Fruit fly (Drosophila melanogaster) whole organism, adult: ENCODE results near the gene Prosbeta2R2.

Experiments
- CG12768 ChIP-seq: fragments of 200-800 bp; sonication (Bioruptor generic); optimal IDR thresholded peaks from 2 replicates; lab custom pipeline; 2017; ENCODE audit warnings: missing biosample characterization, missing genetic modification characterization, mild to moderate bottlenecking, moderate library complexity, missing genetic modification reagents
- CG14711 ChIP-seq: fragments of 200-800 bp; sonication (Bioruptor generic); optimal IDR thresholded peaks from 2 replicates; lab custom pipeline; 2018; ENCODE audit warnings: missing biosample characterization, mild to moderate bottlenecking, missing genetic modification characterization, moderate library complexity
- CG1620 ChIP-seq: fragments of 200-800 bp; sonication (Bioruptor generic); optimal IDR thresholded peaks from 2 replicates; lab custom pipeline; 2016; ENCODE audit warnings: missing biosample characterization, missing genetic modification characterization
- CG33017 ChIP-seq: fragments of 200-800 bp; sonication (Bioruptor generic); optimal IDR thresholded peaks from 2 replicates; lab custom pipeline; 2018; ENCODE audit warnings: missing biosample characterization, mild to moderate bottlenecking, missing genetic modification characterization, moderate library complexity
- CG5204 ChIP-seq: fragments of 200-800 bp; sonication (Bioruptor generic); optimal IDR thresholded peaks from 2 replicates; lab custom pipeline; 2016; ENCODE audit warnings: missing biosample characterization, missing genetic modification characterization
- CG7045 ChIP-seq: fragments of 200-800 bp; sonication (Bioruptor generic); optimal IDR thresholded peaks from 2 replicates; lab custom pipeline; 2017; ENCODE audit warnings: missing biosample characterization, mild to moderate bottlenecking, missing genetic modification characterization
- Crg-1 ChIP-seq: fragments of 200-800 bp; sonication (Bioruptor generic); optimal IDR thresholded peaks from 2 replicates; lab custom pipeline; 2016; ENCODE audit warnings: missing biosample characterization, missing genetic modification characterization
- Hr96 ChIP-seq: fragments of 200-800 bp; sonication (Bioruptor generic); optimal IDR thresholded peaks from 2 replicates; lab custom pipeline; 2016; ENCODE audit warnings: missing biosample characterization, missing genetic modification characterization
- cic ChIP-seq: fragments of 200-800 bp; sonication (Bioruptor generic); optimal IDR thresholded peaks from 2 replicates; lab custom pipeline; 2017; ENCODE audit warnings: missing biosample characterization, mild to moderate bottlenecking, missing genetic modification characterization, moderate library complexity
- kay ChIP-seq: fragments of 200-800 bp; sonication (Bioruptor generic); peaks from one replicate; lab custom pipeline; 2016; ENCODE audit warnings: missing biosample characterization, missing genetic modification characterization, borderline replicate concordance
- pad ChIP-seq: fragments of 200-800 bp; sonication (Bioruptor generic); optimal IDR thresholded peaks from 3 replicates; lab custom pipeline; 2017; ENCODE audit warnings: missing biosample characterization, missing genetic modification characterization, mild to moderate bottlenecking, moderate library complexity, missing genetic modification reagents
- toe ChIP-seq: fragments of 200-800 bp; sonication (Bioruptor generic); optimal IDR thresholded peaks from 2 replicates; lab custom pipeline; 2016; ENCODE audit warnings: missing biosample characterization, missing genetic modification characterization

DNA sequence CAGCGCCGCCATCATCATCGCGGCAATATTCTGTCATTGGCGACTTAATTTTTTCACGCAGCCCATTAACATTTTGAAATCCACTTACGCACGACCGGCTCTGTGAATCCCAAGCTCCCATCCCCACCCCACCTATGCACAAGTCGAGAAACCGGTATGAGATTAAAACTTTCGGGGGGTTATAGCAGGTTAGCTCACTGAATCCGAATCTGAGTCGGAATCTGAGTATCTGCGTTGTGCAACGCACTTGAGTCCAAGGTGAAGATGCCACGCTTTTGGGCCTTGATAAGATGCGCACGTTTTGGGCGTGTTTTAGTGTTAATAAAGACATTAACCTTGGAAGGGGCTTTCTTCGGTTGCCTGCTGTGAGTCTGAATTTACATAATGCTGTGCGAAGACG lies 27.6 kb upstream of the Prosbeta2R2 start:
- TF ChIP-seq toe = no peak
- no peak for TF ChIP-seq CG1620 (GFP tag; lab: Kevin White, UChicago)
- TF ChIP-seq CG33017 (tag; lab: Kevin White, UChicago) = no peak
- TF ChIP-seq kay = no peak
- no peak for TF ChIP-seq CG14711
- TF ChIP-seq Hr96 (GFP tag; lab: Kevin White, UChicago) = no peak
- TF ChIP-seq pad (GFP tag; lab: Kevin White, UChicago) = no peak
- no peak for TF ChIP-seq CG12768 (GFP tag; lab: Kevin White, UChicago)
- TF ChIP-seq Crg-1 (GFP tag; lab: Kevin White, UChicago) = no peak
- TF ChIP-seq CG5204 = no peak
- TF ChIP-seq CG7045 (GFP tag; lab: Kevin White, UChicago) = no peak
- TF ChIP-seq cic (GFP tag; lab: Kevin White, UChicago) = no peak
